Worm (Caenorhabditis elegans): ENCODE results near the gene npr-3.

- TF ChIP-seq snpc-4 (tag; optimal IDR thresholded peaks at IDR 0.05) (no peak), unc-39 (tag; optimal IDR thresholded peaks at IDR 0.05) (no peak), nhr-76 (tag; optimal IDR thresholded peaks at IDR 0.05) (no peak), elt-3 (tag; optimal IDR thresholded peaks at IDR 0.05) (no peak), tbx-8 (GFP tag; optimal IDR thresholded peaks at IDR 0.05) (no peak), mls-2 (tag; optimal IDR thresholded peaks at IDR 0.05) (no peak), lsy-2 (tag; optimal IDR thresholded peaks at IDR 0.05) (no peak), nhr-12 (tag; optimal IDR thresholded peaks at IDR 0.05) (no peak), pha-4 (tag; optimal IDR thresholded peaks at IDR 0.05) (no peak)
Observed at ce11 chrIV:11435761-11436160, 24.0 kb upstream of the npr-3 start.
